Fruit fly (Drosophila melanogaster): ENCODE results near the gene erm.

Gene erm

dm6 chr2L:1944473-1945110 lies 25.6 kb downstream of the erm start:
- no peak for TF ChIP-seq kay (GFP tag; ENCODE audit: borderline replicate concordance)
- TF ChIP-seq ovo (GFP tag; optimal IDR thresholded peaks at IDR 0.05) = no peak
- TF ChIP-seq Mnt (GFP tag; optimal IDR thresholded peaks at IDR 0.05) = no peak
- no peak for TF ChIP-seq cnc (optimal IDR thresholded peaks at IDR 0.05)
- TF ChIP-seq toe (GFP tag; optimal IDR thresholded peaks at IDR 0.05) = no peak
- TF ChIP-seq Clk (GFP tag; optimal IDR thresholded peaks at IDR 0.05) = no peak
- no peak for TF ChIP-seq tj (GFP tag; optimal IDR thresholded peaks at IDR 0.05)
- no peak for TF ChIP-seq CG1620 (GFP tag; optimal IDR thresholded peaks at IDR 0.05)
- TF ChIP-seq CG5204 (GFP tag; optimal IDR thresholded peaks at IDR 0.05) = no peak
- no peak for TF ChIP-seq CG14711 (tag; optimal IDR thresholded peaks at IDR 0.05)
- TF ChIP-seq cic (GFP tag; optimal IDR thresholded peaks at IDR 0.05) = no peak
- no peak for TF ChIP-seq CG7101 (tag; optimal IDR thresholded peaks at IDR 0.05)
- no peak for TF ChIP-seq CG11617 (GFP tag; optimal IDR thresholded peaks at IDR 0.05)
- TF ChIP-seq CG7045 (GFP tag; optimal IDR thresholded peaks at IDR 0.05) = no peak
- no peak for TF ChIP-seq Crg-1 (GFP tag; optimal IDR thresholded peaks at IDR 0.05)
- TF ChIP-seq bab1 (GFP tag; optimal IDR thresholded peaks at IDR 0.05) = no peak

DNA sequence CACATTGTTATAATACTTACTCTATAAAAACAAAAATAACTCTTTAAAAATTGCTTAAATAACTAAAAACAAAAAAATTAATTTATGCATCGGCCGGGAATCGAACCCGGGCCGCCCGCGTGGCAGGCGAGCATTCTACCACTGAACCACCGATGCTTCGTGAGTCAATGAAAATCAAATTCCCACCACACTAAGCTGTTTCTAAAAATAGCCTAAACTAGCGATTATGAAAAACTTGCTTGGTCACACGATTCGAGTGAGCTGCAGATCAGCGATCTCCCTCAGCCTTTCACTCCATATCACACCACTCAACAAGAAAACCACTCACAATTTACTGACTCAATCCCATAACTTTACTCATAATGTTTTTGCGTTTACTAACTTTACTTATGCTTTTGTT lies 32.2 kb downstream of the erm start:
- TF ChIP-seq cnc (optimal IDR thresholded peaks at IDR 0.05) (peak in 1 of 2 experiments; percentile 59), cic (GFP tag; optimal IDR thresholded peaks at IDR 0.05) (no peak), tj (GFP tag; optimal IDR thresholded peaks at IDR 0.05) (peak; percentile 47)

DNA sequence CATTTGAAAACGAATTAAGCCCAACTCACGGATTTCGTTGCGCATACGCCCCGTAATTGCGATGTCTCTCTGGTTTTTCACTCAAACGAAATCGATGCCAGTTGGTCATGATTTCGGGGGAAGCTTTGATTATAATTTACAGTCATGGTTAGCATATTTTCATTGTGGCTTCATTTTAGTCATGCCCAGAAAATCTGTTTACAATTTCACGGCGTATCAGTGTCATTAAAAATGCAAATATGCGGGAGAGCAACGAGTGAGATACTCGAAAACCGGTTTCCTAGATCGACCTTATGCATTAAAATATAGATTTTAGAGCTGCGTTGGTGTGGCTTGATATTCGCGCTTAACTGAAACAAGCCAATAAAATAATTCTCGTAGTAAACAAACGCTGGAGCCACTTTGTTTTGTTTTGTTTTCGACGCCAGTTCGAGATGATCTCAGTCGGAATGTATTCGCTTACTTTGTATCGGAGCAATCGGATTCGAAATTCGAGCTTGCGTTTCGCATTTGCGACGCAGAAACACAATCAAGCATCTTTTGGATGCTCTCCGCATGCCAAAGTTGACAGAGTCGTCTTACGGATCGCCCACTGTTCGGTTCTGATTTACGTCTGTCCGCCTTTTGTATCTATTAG lies 39.5 kb downstream of the erm start:
- TF ChIP-seq CG5204 (GFP tag; optimal IDR thresholded peaks at IDR 0.05) (no peak), toe (GFP tag; optimal IDR thresholded peaks at IDR 0.05) (no peak), CG1620 (GFP tag; optimal IDR thresholded peaks at IDR 0.05) (no peak), CG12768 (GFP tag; optimal IDR thresholded peaks at IDR 0.05) (no peak), cnc (optimal IDR thresholded peaks at IDR 0.05) (no peak), Crg-1 (GFP tag; optimal IDR thresholded peaks at IDR 0.05) (no peak), ovo (GFP tag; optimal IDR thresholded peaks at IDR 0.05) (no peak), CG11617 (GFP tag; optimal IDR thresholded peaks at IDR 0.05) (no peak), Mnt (GFP tag; optimal IDR thresholded peaks at IDR 0.05) (no peak), tj (GFP tag; optimal IDR thresholded peaks at IDR 0.05) (no peak), Hr96 (GFP tag; optimal IDR thresholded peaks at IDR 0.05) (no peak), kay (GFP tag; ENCODE audit: borderline replicate concordance) (no peak), CG33017 (tag; optimal IDR thresholded peaks at IDR 0.05) (no peak), pad (GFP tag; optimal IDR thresholded peaks at IDR 0.05) (no peak), CG14711 (tag; optimal IDR thresholded peaks at IDR 0.05) (no peak), CG7045 (GFP tag; optimal IDR thresholded peaks at IDR 0.05) (no peak), bab1 (GFP tag; optimal IDR thresholded peaks at IDR 0.05) (no peak)

dm6 chr2L:1927406-1927805 lies 42.8 kb downstream of the erm start:
- TF ChIP-seq Clk (GFP tag; optimal IDR thresholded peaks at IDR 0.05) = no peak
- no peak for TF ChIP-seq CG1620 (GFP tag; optimal IDR thresholded peaks at IDR 0.05)
- peak; percentile 24 for TF ChIP-seq CG12768 (GFP tag; optimal IDR thresholded peaks at IDR 0.05)
- TF ChIP-seq CG5204 (GFP tag; optimal IDR thresholded peaks at IDR 0.05) = no peak

dm6 chr2L:1925917-1926864 lies 44.0 kb downstream of the erm start:
- no peak for TF ChIP-seq kay (GFP tag; ENCODE audit: borderline replicate concordance)
- TF ChIP-seq CG1620 (GFP tag; optimal IDR thresholded peaks at IDR 0.05) = no peak
- no peak for TF ChIP-seq tj (GFP tag; optimal IDR thresholded peaks at IDR 0.05)
- no peak for TF ChIP-seq cic (GFP tag; optimal IDR thresholded peaks at IDR 0.05)
- TF ChIP-seq pad (GFP tag; optimal IDR thresholded peaks at IDR 0.05) = no peak
- no peak for TF ChIP-seq CG33017 (tag; optimal IDR thresholded peaks at IDR 0.05)
- no peak for TF ChIP-seq CG14711 (tag; optimal IDR thresholded peaks at IDR 0.05)
- TF ChIP-seq bab1 (GFP tag; optimal IDR thresholded peaks at IDR 0.05) = no peak

- TF ChIP-seq CG7101 (tag; optimal IDR thresholded peaks at IDR 0.05) = no peak
- no peak for TF ChIP-seq CG7045 (GFP tag; optimal IDR thresholded peaks at IDR 0.05)
- TF ChIP-seq CG11617 (GFP tag; optimal IDR thresholded peaks at IDR 0.05) = no peak
- no peak for TF ChIP-seq cic (GFP tag; optimal IDR thresholded peaks at IDR 0.05)
- TF ChIP-seq CG14711 (tag; optimal IDR thresholded peaks at IDR 0.05) = no peak
- TF ChIP-seq tj (GFP tag; optimal IDR thresholded peaks at IDR 0.05) = no peak
- TF ChIP-seq Crg-1 (GFP tag; optimal IDR thresholded peaks at IDR 0.05) = no peak
- no peak for TF ChIP-seq ovo (GFP tag; optimal IDR thresholded peaks at IDR 0.05)
- no peak for TF ChIP-seq Mnt (GFP tag; optimal IDR thresholded peaks at IDR 0.05)
- TF ChIP-seq Hr96 (GFP tag; optimal IDR thresholded peaks at IDR 0.05) = no peak
- TF ChIP-seq Clk (GFP tag; optimal IDR thresholded peaks at IDR 0.05) = no peak
- TF ChIP-seq CG5204 (GFP tag; optimal IDR thresholded peaks at IDR 0.05) = no peak
- TF ChIP-seq CG12768 (GFP tag; optimal IDR thresholded peaks at IDR 0.05) = no peak
- TF ChIP-seq toe (GFP tag; optimal IDR thresholded peaks at IDR 0.05) = no peak
- TF ChIP-seq cnc (optimal IDR thresholded peaks at IDR 0.05) = no peak
- TF ChIP-seq kay (GFP tag; ENCODE audit: borderline replicate concordance) = no peak
These were observed 46.3 kb downstream of the erm start for dm6 chr2L:1923846-1924245.
